Worm (Caenorhabditis elegans) whole organism, late embryonic: ENCODE measurements around the gene D2021.4.

Experiments
- C08G9.2 ChIP-seq: sonication (generic microtip); optimal IDR thresholded peaks from 2 replicates; lab custom pipeline; 2016; ENCODE audit warnings: mild to moderate bottlenecking, missing genetic modification characterization, moderate library complexity, missing compliant biosample characterization
- K09A11.1 ChIP-seq: sonication (generic microtip); optimal IDR thresholded peaks from 2 replicates; lab custom pipeline; 2017; ENCODE audit warnings: antibody characterized with exemption, mild to moderate bottlenecking, missing genetic modification characterization, missing compliant biosample characterization; ENCODE audit not compliant: insufficient read depth
- ceh-18 ChIP-seq: sonication (generic microtip); optimal IDR thresholded peaks from 2 replicates; lab custom pipeline; 2016; ENCODE audit warnings: missing genetic modification characterization, missing compliant biosample characterization
- ceh-22 ChIP-seq: sonication (generic microtip); optimal IDR thresholded peaks from 2 replicates; lab custom pipeline; 2017; ENCODE audit warnings: missing biosample characterization, missing genetic modification characterization
- ceh-24 ChIP-seq: sonication (generic microtip); optimal IDR thresholded peaks from 2 replicates; lab custom pipeline; 2016; ENCODE audit warnings: mild to moderate bottlenecking, missing genetic modification characterization, missing compliant biosample characterization
- ceh-34 ChIP-seq: sonication (generic microtip); optimal IDR thresholded peaks from 2 replicates; lab custom pipeline; 2016; ENCODE audit warnings: mild to moderate bottlenecking, missing genetic modification characterization, missing compliant biosample characterization
- nfya-1 ChIP-seq: sonication (generic microtip); optimal IDR thresholded peaks from 2 replicates; lab custom pipeline; 2017; ENCODE audit warnings: missing genetic modification characterization, mild to moderate bottlenecking, missing compliant biosample characterization, antibody characterized with exemption, moderate library complexity
- pax-1 ChIP-seq: fragments of 150-350 bp; optimal IDR thresholded peaks from 2 replicates; lab custom pipeline; 2014; ENCODE audit warnings: missing biosample characterization, missing genetic modification characterization
- pha-4 ChIP-seq: fragments of 150-350 bp; optimal IDR thresholded peaks from 2 replicates; lab custom pipeline; 2018; ENCODE audit warnings: missing biosample characterization, missing genetic modification reagents, missing genetic modification characterization
- pros-1 ChIP-seq: fragments of 150-350 bp; optimal IDR thresholded peaks from 2 replicates; lab custom pipeline; 2014; ENCODE audit warnings: missing biosample characterization, missing genetic modification reagents, missing genetic modification characterization
- rnt-1 ChIP-seq: sonication (generic microtip); optimal IDR thresholded peaks from 2 replicates; lab custom pipeline; 2016; ENCODE audit warnings: missing genetic modification characterization, missing compliant biosample characterization
- sdc-2 ChIP-seq: sonication (generic microtip); optimal IDR thresholded peaks from 2 replicates; lab custom pipeline; 2016; ENCODE audit warnings: missing genotype, missing genetic modification characterization, missing compliant biosample characterization
- tbx-2 ChIP-seq: sonication (generic microtip); optimal IDR thresholded peaks from 2 replicates; lab custom pipeline; 2016; ENCODE audit warnings: missing genetic modification characterization, missing compliant biosample characterization
- unc-55 ChIP-seq: sonication (generic microtip); optimal IDR thresholded peaks from 2 replicates; lab custom pipeline; 2017; ENCODE audit warnings: missing biosample characterization, missing genetic modification reagents, missing genetic modification characterization

- TF ChIP-seq nfya-1 = no peak
- TF ChIP-seq pros-1 (tag; lab: Kevin White, UChicago) = no peak
- no peak for TF ChIP-seq pha-4 (tag; lab: Kevin White, UChicago)
- TF ChIP-seq unc-55 (GFP tag; lab: Kevin White, UChicago) = peak; percentile 92
- TF ChIP-seq tbx-2 (tag; lab: Kevin White, UChicago) = peak; percentile 2
- TF ChIP-seq rnt-1 (tag; lab: Kevin White, UChicago) = no peak
- no peak for TF ChIP-seq ceh-22 (tag; lab: Kevin White, UChicago)
- no peak for TF ChIP-seq pax-1 (tag; lab: Kevin White, UChicago)
- no peak for TF ChIP-seq C08G9.2 (tag; lab: Kevin White, UChicago)
- TF ChIP-seq K09A11.1 = no peak
- no peak for TF ChIP-seq ceh-24
- TF ChIP-seq ceh-34 (tag; lab: Kevin White, UChicago) = no peak
- TF ChIP-seq ceh-18 (tag; lab: Kevin White, UChicago) = no peak
- TF ChIP-seq sdc-2 = no peak
Observed at ce11 chrX:8568423-8568903, 19.6 kb upstream of the D2021.4 start.
